Worm (Caenorhabditis elegans): ENCODE measurements around the gene ins-19.

- TF ChIP-seq elt-2 (tag; optimal IDR thresholded peaks at IDR 0.05) (no peak), R02D3.7 (tag; optimal IDR thresholded peaks at IDR 0.05) (no peak), nhr-11 (tag; optimal IDR thresholded peaks at IDR 0.05) (no peak), nhr-25 (tag; optimal IDR thresholded peaks at IDR 0.05) (no peak), ZK546.5 (tag; optimal IDR thresholded peaks at IDR 0.05) (no peak), jun-1 (tag; optimal IDR thresholded peaks at IDR 0.05) (no peak), skn-1 (tag; optimal IDR thresholded peaks at IDR 0.05) (no peak), ztf-4 (tag; optimal IDR thresholded peaks at IDR 0.05) (no peak), sea-2 (GFP tag; optimal IDR thresholded peaks at IDR 0.05) (no peak), ceh-82 (tag; optimal IDR thresholded peaks at IDR 0.05) (no peak), daf-12 (tag; optimal IDR thresholded peaks at IDR 0.05) (no peak), tbx-2 (tag; optimal IDR thresholded peaks at IDR 0.05) (no peak), unc-62 (GFP tag; optimal IDR thresholded peaks at IDR 0.05) (no peak)
Measured at ce11 chrII:3135293-3135692, 9.1 kb upstream of the ins-19 start.
